Fruit fly (Drosophila melanogaster) whole organism, embryonic: ENCODE data around the gene Syx8.

Source experiments
- Abd-B ChIP-seq: fragments of 200-800 bp; sonication (Bioruptor generic); optimal IDR thresholded peaks from 2 replicates; lab custom pipeline; 2018; ENCODE audit warnings: missing biosample characterization, mild to moderate bottlenecking, missing genetic modification characterization, moderate library complexity
- Ada2b ChIP-seq: fragments of 200-800 bp; sonication (Bioruptor generic); IDR thresholded peaks from 2 replicates; pipeline ENCODE4 v1.3.6; 2022; ENCODE audit warnings: missing biosample characterization, missing genetic modification characterization
- Atf-2 ChIP-seq: fragments of 200-800 bp; sonication (Bioruptor generic); optimal IDR thresholded peaks from 2 replicates; lab custom pipeline; 2016; ENCODE audit warnings: missing biosample characterization, missing genetic modification characterization
- C15 ChIP-seq: fragments of 200-800 bp; sonication (Bioruptor generic); IDR thresholded peaks from 3 replicates; pipeline ENCODE4 v1.3.6; 2022; ENCODE audit warnings: missing biosample characterization, missing genetic modification characterization
- CG10274 ChIP-seq: fragments of 200-800 bp; sonication (Bioruptor generic); optimal IDR thresholded peaks from 3 replicates; lab custom pipeline; 2017; ENCODE audit warnings: missing biosample characterization, mild to moderate bottlenecking, missing genetic modification characterization
- CG11695 ChIP-seq: fragments of 200-800 bp; sonication (Bioruptor generic); IDR thresholded peaks from 3 replicates; pipeline ENCODE4 v1.3.6; 2022; ENCODE audit warnings: missing biosample characterization, missing genetic modification characterization
- CG13775 ChIP-seq: fragments of 200-800 bp; sonication (Bioruptor generic); optimal IDR thresholded peaks from 3 replicates; lab custom pipeline; 2017; ENCODE audit warnings: missing biosample characterization, mild to moderate bottlenecking, missing genetic modification characterization
- CG13894 ChIP-seq: fragments of 200-800 bp; sonication (Bioruptor generic); optimal IDR thresholded peaks from 3 replicates; lab custom pipeline; 2018; ENCODE audit warnings: missing biosample characterization, mild to moderate bottlenecking, missing genetic modification characterization, moderate library complexity
- CG14050 ChIP-seq: fragments of 200-800 bp; sonication (Bioruptor generic); IDR thresholded peaks from 3 replicates; pipeline ENCODE4 v1.3.6; 2022; ENCODE audit warnings: missing biosample characterization, missing genetic modification characterization
- CG15514 ChIP-seq: fragments of 200-800 bp; sonication (Bioruptor generic); optimal IDR thresholded peaks from 3 replicates; lab custom pipeline; 2017; ENCODE audit warnings: missing biosample characterization, missing genetic modification characterization, mild to moderate bottlenecking, moderate library complexity, missing genetic modification reagents
- CG16779 ChIP-seq: fragments of 200-800 bp; sonication (Bioruptor generic); IDR thresholded peaks from 2 replicates; pipeline ENCODE4 v1.3.6; 2022; ENCODE audit warnings: missing biosample characterization, missing genetic modification characterization
- CG1832 ChIP-seq: fragments of 200-800 bp; sonication (Bioruptor generic); optimal IDR thresholded peaks from 2 replicates; lab custom pipeline; 2017; ENCODE audit warnings: missing biosample characterization, mild to moderate bottlenecking, missing genetic modification characterization, inconsistent platforms
- CG2889 ChIP-seq: fragments of 200-800 bp; sonication (Bioruptor generic); IDR thresholded peaks from 3 replicates; pipeline ENCODE4 v1.3.6; 2022; ENCODE audit warnings: missing biosample characterization, missing genetic modification characterization
- CG3163 ChIP-seq: fragments of 200-800 bp; sonication (Bioruptor generic); optimal IDR thresholded peaks from 3 replicates; lab custom pipeline; 2016; ENCODE audit warnings: missing biosample characterization, missing genetic modification characterization
- CG34376 ChIP-seq: fragments of 200-800 bp; sonication (Bioruptor generic); optimal IDR thresholded peaks from 2 replicates; lab custom pipeline; 2018; ENCODE audit warnings: missing biosample characterization, mild to moderate bottlenecking, missing genetic modification characterization
- CG6791 ChIP-seq: fragments of 200-800 bp; sonication (Bioruptor generic); IDR thresholded peaks from 3 replicates; pipeline ENCODE4 v1.3.6; 2022; ENCODE audit warnings: missing biosample characterization, missing genetic modification characterization; ENCODE audit not compliant: partially characterized antibody
- CG8089 ChIP-seq: fragments of 200-800 bp; sonication (Bioruptor generic); optimal IDR thresholded peaks from 3 replicates; lab custom pipeline; 2016; ENCODE audit warnings: missing biosample characterization, missing genetic modification characterization
- CG9727 ChIP-seq: fragments of 200-800 bp; sonication (Bioruptor generic); optimal IDR thresholded peaks from 3 replicates; lab custom pipeline; 2017; ENCODE audit warnings: missing biosample characterization, mild to moderate bottlenecking, missing genetic modification characterization
- D19A ChIP-seq: fragments of 200-800 bp; optimal IDR thresholded peaks from 3 replicates; lab custom pipeline; 2019; ENCODE audit warnings: missing biosample characterization, mild to moderate bottlenecking, missing genetic modification characterization, moderate library complexity
- Dbx ChIP-seq: fragments of 200-800 bp; sonication (Bioruptor generic); IDR thresholded peaks from 3 replicates; pipeline ENCODE4 v1.3.6; 2022; ENCODE audit warnings: missing biosample characterization, missing genetic modification characterization
- Gug ChIP-seq: fragments of 200-800 bp; sonication (Bioruptor generic); IDR thresholded peaks from 4 replicates; pipeline ENCODE4 v1.3.6; 2022; ENCODE audit warnings: missing biosample characterization, missing genetic modification characterization
- Hr78 ChIP-seq, 2 experiments: fragments of 200-800 bp in 1 of 2; fragments of >200 bp in 1 of 2; sonication (Bioruptor generic) in 1 of 2; optimal IDR thresholded peaks; 2 replicates each; lab custom pipeline; 2017 to 2019; ENCODE audit warnings: missing biosample characterization in 2 of 2, missing genetic modification characterization in 2 of 2, mild to moderate bottlenecking in 1 of 2, moderate library complexity in 1 of 2
- Kr ChIP-seq: fragments of 200-800 bp; sonication (Bioruptor generic); optimal IDR thresholded peaks from 2 replicates; lab custom pipeline; 2017; ENCODE audit warnings: missing biosample characterization, mild to moderate bottlenecking, missing genetic modification characterization
- MESR4 ChIP-seq: fragments of 200-800 bp; sonication (Bioruptor generic); optimal IDR thresholded peaks from 2 replicates; lab custom pipeline; 2018; ENCODE audit warnings: missing biosample characterization, mild to moderate bottlenecking, missing genetic modification characterization, moderate library complexity
- Mrtf ChIP-seq: fragments of 200-800 bp; sonication (Bioruptor generic); IDR thresholded peaks from 3 replicates; pipeline ENCODE4 v1.3.6; 2022; ENCODE audit warnings: missing biosample characterization, missing genetic modification characterization
- Sox100B ChIP-seq: fragments of 200-800 bp; sonication (Bioruptor generic); optimal IDR thresholded peaks from 3 replicates; lab custom pipeline; 2018; ENCODE audit warnings: missing biosample characterization, mild to moderate bottlenecking, missing genetic modification characterization
- Xrp1 ChIP-seq: fragments of 200-800 bp; sonication (Bioruptor generic); IDR thresholded peaks from 2 replicates; pipeline ENCODE4 v1.3.6; 2022; ENCODE audit warnings: missing biosample characterization, missing genetic modification characterization
- amos ChIP-seq: fragments of 200-800 bp; sonication (Bioruptor generic); IDR thresholded peaks from 2 replicates; pipeline ENCODE4 v1.3.6; 2022; ENCODE audit warnings: missing biosample characterization, missing genetic modification characterization; ENCODE audit not compliant: partially characterized antibody
- aop ChIP-seq: fragments of 200-800 bp; sonication (Bioruptor generic); IDR thresholded peaks from 2 replicates; pipeline ENCODE4 v1.3.6; 2022; ENCODE audit warnings: missing biosample characterization, missing genetic modification characterization
- ash1 ChIP-seq: fragments of 200-800 bp; sonication (Bioruptor generic); optimal IDR thresholded peaks from 2 replicates; lab custom pipeline; 2018; ENCODE audit warnings: missing biosample characterization, mild to moderate bottlenecking, missing genetic modification characterization
- bsh ChIP-seq, 2 experiments: fragments of 200-800 bp; sonication (Bioruptor generic); optimal IDR thresholded peaks; 2 replicates each; lab custom pipeline; 2017 to 2018; ENCODE audit warnings: mild to moderate bottlenecking in 2 of 2, missing biosample characterization in 2 of 2, missing genetic modification characterization in 2 of 2, moderate library complexity in 1 of 2
- croc ChIP-seq: fragments of 200-800 bp; sonication (Bioruptor generic); conservative IDR thresholded peaks from 3 replicates; pipeline ENCODE4 v1.3.6; 2022; ENCODE audit warnings: missing biosample characterization, missing genetic modification characterization
- cwo ChIP-seq: fragments of 200-800 bp; sonication (Bioruptor generic); optimal IDR thresholded peaks from 3 replicates; lab custom pipeline; 2017; ENCODE audit warnings: missing biosample characterization, missing genetic modification characterization, mild to moderate bottlenecking, moderate library complexity, missing genetic modification reagents
- dpn ChIP-seq, 2 experiments: fragments of 200-800 bp; sonication (Bioruptor generic); optimal IDR thresholded peaks; 3 replicates each; lab custom pipeline; 2016; ENCODE audit warnings: missing biosample characterization in 2 of 2, missing genetic modification characterization in 2 of 2
- esg ChIP-seq: fragments of 200-800 bp; sonication (Bioruptor generic); conservative IDR thresholded peaks from 2 replicates; pipeline ENCODE4 v1.3.6; 2022; ENCODE audit warnings: missing biosample characterization, missing genetic modification characterization
- eyg ChIP-seq: fragments of 200-800 bp; sonication (Bioruptor generic); optimal IDR thresholded peaks from 3 replicates; lab custom pipeline; 2016; ENCODE audit warnings: missing biosample characterization, missing genetic modification characterization
- gce ChIP-seq: fragments of 200-800 bp; sonication (Bioruptor generic); IDR thresholded peaks from 3 replicates; pipeline ENCODE4 v1.3.6; 2022; ENCODE audit warnings: missing biosample characterization, missing genetic modification characterization
- gcm ChIP-seq: fragments of 200-800 bp; sonication (Bioruptor generic); optimal IDR thresholded peaks from 2 replicates; lab custom pipeline; 2019; ENCODE audit warnings: missing biosample characterization, mild to moderate bottlenecking, missing genetic modification characterization, moderate library complexity
- kni ChIP-seq: fragments of 200-800 bp; sonication (Bioruptor generic); optimal IDR thresholded peaks from 3 replicates; lab custom pipeline; 2017; ENCODE audit warnings: mild to moderate bottlenecking, missing biosample characterization, missing genetic modification reagents, missing genetic modification characterization
- luna ChIP-seq: fragments of 200-800 bp; sonication (Bioruptor generic); optimal IDR thresholded peaks from 2 replicates; lab custom pipeline; 2016; ENCODE audit warnings: missing biosample characterization, missing genetic modification characterization
- nom ChIP-seq: fragments of 200-800 bp; sonication (Bioruptor generic); optimal IDR thresholded peaks from 2 replicates; lab custom pipeline; 2017; ENCODE audit warnings: missing biosample characterization, missing genetic modification characterization, mild to moderate bottlenecking, moderate library complexity, missing genetic modification reagents
- oc ChIP-seq: fragments of 200-800 bp; sonication (Bioruptor generic); optimal IDR thresholded peaks from 2 replicates; lab custom pipeline; 2018; ENCODE audit warnings: missing biosample characterization, mild to moderate bottlenecking, missing genetic modification characterization, moderate library complexity
- pho ChIP-seq: fragments of 200-800 bp; sonication (Bioruptor generic); optimal IDR thresholded peaks from 2 replicates; lab custom pipeline; 2016; ENCODE audit warnings: missing biosample characterization, missing genetic modification characterization
- rib ChIP-seq: fragments of 200-800 bp; sonication (Bioruptor generic); IDR thresholded peaks from 2 replicates; pipeline ENCODE4 v1.3.6; 2022; ENCODE audit warnings: missing biosample characterization, missing genetic modification characterization
- row ChIP-seq: fragments of 200-800 bp; sonication (Bioruptor generic); IDR thresholded peaks from 3 replicates; pipeline ENCODE4 v1.3.6; 2022; ENCODE audit warnings: missing biosample characterization, missing genetic modification characterization
- salm ChIP-seq: fragments of 200-800 bp; sonication (Bioruptor generic); optimal IDR thresholded peaks from 2 replicates; lab custom pipeline; 2018; ENCODE audit warnings: missing biosample characterization, mild to moderate bottlenecking, missing genetic modification characterization
- sqz ChIP-seq: fragments of 200-800 bp; sonication (Bioruptor generic); optimal IDR thresholded peaks from 3 replicates; lab custom pipeline; 2018; ENCODE audit warnings: missing biosample characterization, mild to moderate bottlenecking, missing genetic modification characterization
- tap ChIP-seq: fragments of 200-800 bp; optimal IDR thresholded peaks from 3 replicates; lab custom pipeline; 2019; ENCODE audit warnings: missing biosample characterization, mild to moderate bottlenecking, missing genetic modification characterization, moderate library complexity
- trh ChIP-seq: fragments of 200-800 bp; sonication (Bioruptor generic); optimal IDR thresholded peaks from 2 replicates; lab custom pipeline; 2016; ENCODE audit warnings: missing biosample characterization, missing genetic modification characterization
- twi ChIP-seq: fragments of 200-800 bp; optimal IDR thresholded peaks from 2 replicates; lab custom pipeline; 2019; ENCODE audit warnings: missing biosample characterization, mild to moderate bottlenecking, missing genetic modification characterization, moderate library complexity
- usp ChIP-seq: fragments of >200 bp; optimal IDR thresholded peaks from 2 replicates; lab custom pipeline; 2017; ENCODE audit warnings: missing biosample characterization, missing genetic modification characterization

Gene Syx8

dm6 chr3L:16572208-16572607, 14.6 kb downstream of the Syx8 start (continued):
- TF ChIP-seq sqz, result no peak
- TF ChIP-seq Sox100B (GFP tag; lab: Kevin White, UChicago), result no peak
- TF ChIP-seq Hr78 (GFP tag; optimal IDR thresholded peaks at IDR 0.05; lab: Kevin White, UChicago), result no peak
- no peak; the same call in 2 of the 3 replicates for TF ChIP-seq row
- TF ChIP-seq gcm (GFP tag; lab: Kevin White, UChicago), result no peak
- TF ChIP-seq kni (GFP tag; lab: Kevin White, UChicago), result peak; percentile 33
- no peak for TF ChIP-seq croc (GFP tag; lab: Robert Waterston, UW)
- TF ChIP-seq CG8089 (GFP tag; lab: Kevin White, UChicago), result no peak
- TF ChIP-seq nom (GFP tag; lab: Kevin White, UChicago), result no peak
- TF ChIP-seq esg (GFP tag; lab: Robert Waterston, UW), result no peak
- no peak for TF ChIP-seq pho (GFP tag; lab: Kevin White, UChicago)
- no peak for TF ChIP-seq luna
- no peak for TF ChIP-seq Abd-B
- no peak for TF ChIP-seq CG1832 (GFP tag; lab: Kevin White, UChicago)
- TF ChIP-seq rib (GFP tag; lab: Robert Waterston, UW), result no peak
- no peak for TF ChIP-seq Dbx (GFP tag; lab: Robert Waterston, UW)
- no peak for TF ChIP-seq CG14050 (GFP tag; lab: Robert Waterston, UW)
- TF ChIP-seq CG16779, result no peak
- TF ChIP-seq MESR4 (GFP tag; lab: Kevin White, UChicago), result no peak
- TF ChIP-seq CG10274 (GFP tag; lab: Kevin White, UChicago), result no peak
- no peak for TF ChIP-seq ash1 (GFP tag; lab: Kevin White, UChicago)
- no peak for TF ChIP-seq tap (tag; lab: Kevin White, UChicago)
- no peak for TF ChIP-seq CG9727 (GFP tag; lab: Kevin White, UChicago)
- TF ChIP-seq dpn (GFP tag; optimal IDR thresholded peaks at IDR 0.05; lab: Kevin White, UChicago), result peak in 1 of 2 experiments; percentile 0
- no peak for TF ChIP-seq bsh (GFP tag; optimal IDR thresholded peaks at IDR 0.05; lab: Kevin White, UChicago)
- TF ChIP-seq trh, result no peak
- TF ChIP-seq Gug (GFP tag; lab: Robert Waterston, UW), result no peak
- TF ChIP-seq D19A (tag; lab: Kevin White, UChicago), result no peak
- TF ChIP-seq Kr (GFP tag; lab: Kevin White, UChicago), result no peak
- no peak for TF ChIP-seq Atf-2 (GFP tag; lab: Kevin White, UChicago)
- no peak for TF ChIP-seq CG2889
- no peak for TF ChIP-seq gce (GFP tag; lab: Robert Waterston, UW)
- no peak for TF ChIP-seq Xrp1 (GFP tag; lab: Robert Waterston, UW)
- TF ChIP-seq C15 (GFP tag; lab: Robert Waterston, UW), result no peak
- TF ChIP-seq aop (GFP tag; lab: Robert Waterston, UW), result no peak
- peak; percentile 71 for TF ChIP-seq CG34376
- no peak; the same call in 1 of the 2 replicates for TF ChIP-seq amos (GFP tag; lab: Robert Waterston, UW)
- no peak for TF ChIP-seq Ada2b (GFP tag; lab: Robert Waterston, UW)
- TF ChIP-seq cwo (GFP tag; lab: Kevin White, UChicago), result no peak
- TF ChIP-seq CG3163 (GFP tag; lab: Kevin White, UChicago), result peak; percentile 86
- TF ChIP-seq CG6791 (GFP tag; lab: Robert Waterston, UW), result 0 out of 3 replicates have a peak, but pooled peaks have one; percentile 6
- no peak for TF ChIP-seq salm (tag; lab: Kevin White, UChicago)
- peak; percentile 19 for TF ChIP-seq oc (tag; lab: Kevin White, UChicago)
- no peak for TF ChIP-seq usp (GFP tag; lab: Kevin White, UChicago)
- 0 out of 3 replicates have a peak, but pooled peaks have one; percentile 26 for TF ChIP-seq CG11695 (GFP tag; lab: Robert Waterston, UW)
- TF ChIP-seq eyg (GFP tag; lab: Kevin White, UChicago), result no peak
- TF ChIP-seq CG13775, result no peak
- no peak for TF ChIP-seq CG13894
- no peak for TF ChIP-seq CG15514 (GFP tag; lab: Kevin White, UChicago)
- TF ChIP-seq twi (tag; lab: Kevin White, UChicago), result no peak
- TF ChIP-seq Mrtf (GFP tag; lab: Robert Waterston, UW), result no peak
